Worm (Caenorhabditis elegans) whole organism, young adult: ENCODE results near the gene mrps-23.

Experiments used
- C17E4.6 ChIP-seq: fragments of 200-800 bp; sonication (Bioruptor generic); IDR thresholded peaks from 2 replicates; pipeline ENCODE4 v1.3.6; 2022; ENCODE audit warnings: missing genetic modification reagents, missing genetic modification characterization, missing compliant biosample characterization
- D2030.7 ChIP-seq: fragments of 200-800 bp; sonication (Bioruptor generic); IDR thresholded peaks from 2 replicates; pipeline ENCODE4 v1.3.6; 2022; ENCODE audit warnings: missing genetic modification reagents, missing genetic modification characterization, missing compliant biosample characterization
- F39B2.1 ChIP-seq: fragments of 200-800 bp; sonication (Bioruptor generic); IDR thresholded peaks from 2 replicates; pipeline ENCODE4 v1.3.6; 2022; ENCODE audit warnings: missing genetic modification reagents, missing genetic modification characterization, missing compliant biosample characterization
- F49E8.2 ChIP-seq: sonication (generic microtip); optimal IDR thresholded peaks from 3 replicates; lab custom pipeline; 2017; ENCODE audit warnings: missing genetic modification characterization, mild to moderate bottlenecking, missing compliant biosample characterization, antibody characterized with exemption, moderate library complexity; ENCODE audit not compliant: insufficient read depth
- F52B5.7 ChIP-seq: sonication (generic microtip); optimal IDR thresholded peaks from 2 replicates; lab custom pipeline; 2016; ENCODE audit warnings: mild to moderate bottlenecking, missing genetic modification characterization, missing compliant biosample characterization
- F55B11.4 ChIP-seq: sonication (generic microtip); optimal IDR thresholded peaks from 2 replicates; lab custom pipeline; 2016; ENCODE audit warnings: missing compliant biosample characterization, missing genetic modification characterization, borderline replicate concordance; ENCODE audit not compliant: insufficient read depth
- F57C9.4 ChIP-seq: sonication (generic microtip); optimal IDR thresholded peaks from 2 replicates; lab custom pipeline; 2017; ENCODE audit warnings: mild to moderate bottlenecking, missing genetic modification characterization, missing compliant biosample characterization
- Y56A3A.18 ChIP-seq: fragments of 200-800 bp; sonication (Bioruptor generic); IDR thresholded peaks from 2 replicates; pipeline ENCODE4 v1.3.6; 2022; ENCODE audit warnings: missing genetic modification reagents, missing genetic modification characterization, missing compliant biosample characterization
- Y79H2A.3 ChIP-seq: fragments of 200-800 bp; sonication (Bioruptor generic); conservative IDR thresholded peaks from 2 replicates; pipeline ENCODE4 v1.3.6; 2022; ENCODE audit warnings: missing genetic modification reagents, missing genetic modification characterization, missing compliant biosample characterization
- Y95B8A.8 ChIP-seq: fragments of 200-800 bp; sonication (Bioruptor generic); IDR thresholded peaks from 2 replicates; pipeline ENCODE4 v1.3.6; 2022; ENCODE audit warnings: missing genetic modification reagents, missing genetic modification characterization, missing compliant biosample characterization
- ZK185.1 ChIP-seq: sonication (generic microtip); optimal IDR thresholded peaks from 2 replicates; lab custom pipeline; 2016; ENCODE audit warnings: mild to moderate bottlenecking, missing genetic modification characterization, missing compliant biosample characterization; ENCODE audit not compliant: poor library complexity, severe bottlenecking
- aptf-2 ChIP-seq: fragments of 200-800 bp; sonication (Bioruptor generic); conservative IDR thresholded peaks from 2 replicates; pipeline ENCODE4 v1.3.6; 2022; ENCODE audit warnings: missing genetic modification reagents, missing genetic modification characterization, missing compliant biosample characterization
- aptf-3 ChIP-seq: fragments of 200-800 bp; sonication (Bioruptor generic); IDR thresholded peaks from 2 replicates; pipeline ENCODE4 v1.3.6; 2022; ENCODE audit warnings: missing genetic modification characterization, missing compliant biosample characterization
- attf-5 ChIP-seq: fragments of 200-800 bp; sonication (Bioruptor generic); optimal IDR thresholded peaks from 2 replicates; lab custom pipeline; 2018; ENCODE audit warnings: mild to moderate bottlenecking, missing genetic modification characterization, missing compliant biosample characterization
- attf-6 ChIP-seq: fragments of 200-800 bp; sonication (Bioruptor generic); IDR thresholded peaks from 2 replicates; pipeline ENCODE4 v1.3.6; 2022; ENCODE audit warnings: missing genetic modification reagents, missing genetic modification characterization, missing compliant biosample characterization
- bed-2 ChIP-seq: fragments of 200-800 bp; sonication (Bioruptor generic); IDR thresholded peaks from 2 replicates; pipeline ENCODE4 v1.3.6; 2022; ENCODE audit warnings: missing genetic modification reagents, missing genetic modification characterization, missing compliant biosample characterization
- cebp-2 ChIP-seq: fragments of 200-800 bp; sonication (Bioruptor generic); IDR thresholded peaks from 2 replicates; pipeline ENCODE4 v1.3.6; 2022; ENCODE audit warnings: missing genetic modification characterization, missing compliant biosample characterization
- ceh-27 ChIP-seq: fragments of 200-800 bp; sonication (Bioruptor generic); optimal IDR thresholded peaks from 2 replicates; lab custom pipeline; 2018; ENCODE audit warnings: mild to moderate bottlenecking, missing genetic modification characterization, moderate library complexity, missing compliant biosample characterization
- ceh-91 ChIP-seq: fragments of 200-800 bp; sonication (Bioruptor generic); IDR thresholded peaks from 2 replicates; pipeline ENCODE4 v1.3.6; 2022; ENCODE audit warnings: missing genetic modification reagents, missing genetic modification characterization, missing compliant biosample characterization
- dpff-1 ChIP-seq: sonication (generic microtip); optimal IDR thresholded peaks from 2 replicates; lab custom pipeline; 2017; ENCODE audit warnings: mild to moderate bottlenecking, missing genetic modification characterization, missing compliant biosample characterization
- dpl-1 ChIP-seq: fragments of 150-350 bp; optimal IDR thresholded peaks from 2 replicates; lab custom pipeline; 2014; ENCODE audit warnings: missing biosample characterization, missing genetic modification reagents, missing genetic modification characterization
- egl-18 ChIP-seq: fragments of 200-800 bp; sonication (Bioruptor generic); IDR thresholded peaks from 2 replicates; pipeline ENCODE4 v1.3.6; 2022; ENCODE audit warnings: missing genetic modification reagents, missing genetic modification characterization, missing compliant biosample characterization
- egl-44 ChIP-seq: fragments of 200-800 bp; sonication (Bioruptor generic); IDR thresholded peaks from 2 replicates; pipeline ENCODE4 v1.3.6; 2022; ENCODE audit warnings: missing genetic modification reagents, missing genetic modification characterization, missing compliant biosample characterization
- ekl-4 ChIP-seq: fragments of 200-800 bp; sonication (Bioruptor generic); IDR thresholded peaks from 2 replicates; pipeline ENCODE4 v1.3.6; 2022; ENCODE audit warnings: missing genetic modification reagents, missing genetic modification characterization, missing compliant biosample characterization
- fkh-3 ChIP-seq: sonication (generic microtip); optimal IDR thresholded peaks from 2 replicates; lab custom pipeline; 2016; ENCODE audit warnings: mild to moderate bottlenecking, missing genetic modification characterization, missing compliant biosample characterization
- hlh-12 ChIP-seq: sonication (generic microtip); optimal IDR thresholded peaks from 2 replicates; lab custom pipeline; 2016; ENCODE audit warnings: missing genetic modification characterization, missing compliant biosample characterization
- hmg-20 ChIP-seq: fragments of 200-800 bp; sonication (Bioruptor generic); IDR thresholded peaks from 2 replicates; pipeline ENCODE4 v1.3.6; 2022; ENCODE audit warnings: missing genetic modification reagents, missing genetic modification characterization, missing compliant biosample characterization
- hsf-1 ChIP-seq: fragments of 200-800 bp; sonication (Bioruptor generic); IDR thresholded peaks from 2 replicates; pipeline ENCODE4 v1.3.6; 2022; ENCODE audit warnings: missing genetic modification reagents, missing genetic modification characterization, missing compliant biosample characterization
- let-526 ChIP-seq: fragments of 200-800 bp; sonication (Bioruptor generic); IDR thresholded peaks from 2 replicates; pipeline ENCODE4 v1.3.6; 2022; ENCODE audit warnings: missing genetic modification reagents, missing genetic modification characterization, missing compliant biosample characterization
- madf-8 ChIP-seq: fragments of 200-800 bp; sonication (Bioruptor generic); conservative IDR thresholded peaks from 2 replicates; pipeline ENCODE4 v1.3.6; 2022; ENCODE audit warnings: missing genetic modification reagents, missing genetic modification characterization, missing compliant biosample characterization
- mxl-1 ChIP-seq: sonication (generic microtip); optimal IDR thresholded peaks from 2 replicates; lab custom pipeline; 2016; ENCODE audit warnings: missing genetic modification characterization, missing compliant biosample characterization
- nhr-90 ChIP-seq: sonication (generic microtip); optimal IDR thresholded peaks from 2 replicates; lab custom pipeline; 2016; ENCODE audit warnings: missing genotype, mild to moderate bottlenecking, missing genetic modification characterization, missing compliant biosample characterization
- rcor-1 ChIP-seq: fragments of 200-800 bp; sonication (Bioruptor generic); IDR thresholded peaks from 2 replicates; pipeline ENCODE4 v1.3.6; 2022; ENCODE audit warnings: missing genetic modification reagents, missing genetic modification characterization, missing compliant biosample characterization
- rec-8 ChIP-seq, 2 experiments: sonication (generic microtip); optimal IDR thresholded peaks; 2 replicates each; lab custom pipeline; 2016; ENCODE audit warnings: mild to moderate bottlenecking in 2 of 2, missing genetic modification characterization in 2 of 2, missing genetic modification reagents in 2 of 2, missing genotype in 2 of 2, missing biosample characterization in 1 of 2, missing compliant biosample characterization in 1 of 2, moderate library complexity in 1 of 2
- rpc-1 ChIP-seq, 2 experiments: fragments of 150-350 bp in 1 of 2; sonication (generic microtip) in 1 of 2; optimal IDR thresholded peaks; 2 replicates each; lab custom pipeline; 2014 to 2018; ENCODE audit warnings: missing biosample characterization in 1 of 2, missing genetic modification characterization in 1 of 2, missing genetic modification reagents in 1 of 2, missing genotype in 1 of 2
- snpc-1.3 ChIP-seq: sonication (generic microtip); optimal IDR thresholded peaks from 2 replicates; lab custom pipeline; 2017; ENCODE audit warnings: missing genetic modification characterization, mild to moderate bottlenecking, missing compliant biosample characterization, antibody characterized with exemption, moderate library complexity, missing genotype, missing genetic modification reagents; ENCODE audit not compliant: insufficient read depth
- snpc-3.4 ChIP-seq: sonication (generic microtip); optimal IDR thresholded peaks from 2 replicates; lab custom pipeline; 2017; ENCODE audit warnings: missing genetic modification characterization, mild to moderate bottlenecking, missing compliant biosample characterization, antibody characterized with exemption, moderate library complexity, missing genotype, missing genetic modification reagents
- snpc-4 ChIP-seq, 5 experiments: fragments of 150-350 bp in 1 of 5; sonication (generic microtip) in 4 of 5; optimal IDR thresholded peaks; 2 replicates each; lab custom pipeline; 2014 to 2018; ENCODE audit warnings: missing genetic modification characterization in 5 of 5, missing biosample characterization in 3 of 5, antibody characterized with exemption in 2 of 5, mild to moderate bottlenecking in 2 of 5, missing compliant biosample characterization in 2 of 5, missing genotype in 2 of 5, moderate library complexity in 2 of 5, missing genetic modification reagents in 1 of 5
- tbp1 ChIP-seq: fragments of 200-800 bp; sonication (Bioruptor generic); optimal IDR thresholded peaks from 2 replicates; lab custom pipeline; 2018; ENCODE audit warnings: mild to moderate bottlenecking, missing genetic modification characterization, missing compliant biosample characterization
- tbx-9 ChIP-seq: sonication (generic microtip); optimal IDR thresholded peaks from 2 replicates; lab custom pipeline; 2016; ENCODE audit warnings: borderline replicate concordance, missing genetic modification characterization, inconsistent platforms, missing compliant biosample characterization
- tlf-1 ChIP-seq: fragments of 200-800 bp; sonication (Bioruptor generic); optimal IDR thresholded peaks from 2 replicates; lab custom pipeline; 2018; ENCODE audit warnings: mild to moderate bottlenecking, missing genetic modification characterization, missing compliant biosample characterization
- xnd-1 ChIP-seq: sonication (generic microtip); optimal IDR thresholded peaks from 2 replicates; lab custom pipeline; 2016; ENCODE audit warnings: missing genotype, missing genetic modification reagents, missing genetic modification characterization, missing compliant biosample characterization
- zfh-2 ChIP-seq: fragments of 200-800 bp; sonication (Bioruptor generic); conservative IDR thresholded peaks from 2 replicates; pipeline ENCODE4 v1.3.6; 2022; ENCODE audit warnings: missing genetic modification reagents, missing genetic modification characterization, missing compliant biosample characterization
- ztf-22 ChIP-seq: fragments of 200-800 bp; sonication (Bioruptor generic); optimal IDR thresholded peaks from 2 replicates; lab custom pipeline; 2018; ENCODE audit warnings: mild to moderate bottlenecking, missing genetic modification characterization, moderate library complexity, missing compliant biosample characterization
- ztf-25 ChIP-seq: fragments of 200-800 bp; sonication (Bioruptor generic); IDR thresholded peaks from 2 replicates; pipeline ENCODE4 v1.3.6; 2022; ENCODE audit warnings: missing genetic modification reagents, missing genetic modification characterization, missing compliant biosample characterization
- ztf-3 ChIP-seq: fragments of 200-800 bp; sonication (Bioruptor generic); optimal IDR thresholded peaks from 2 replicates; lab custom pipeline; 2018; ENCODE audit warnings: mild to moderate bottlenecking, missing genetic modification characterization, missing compliant biosample characterization

Gene mrps-23

DNA sequence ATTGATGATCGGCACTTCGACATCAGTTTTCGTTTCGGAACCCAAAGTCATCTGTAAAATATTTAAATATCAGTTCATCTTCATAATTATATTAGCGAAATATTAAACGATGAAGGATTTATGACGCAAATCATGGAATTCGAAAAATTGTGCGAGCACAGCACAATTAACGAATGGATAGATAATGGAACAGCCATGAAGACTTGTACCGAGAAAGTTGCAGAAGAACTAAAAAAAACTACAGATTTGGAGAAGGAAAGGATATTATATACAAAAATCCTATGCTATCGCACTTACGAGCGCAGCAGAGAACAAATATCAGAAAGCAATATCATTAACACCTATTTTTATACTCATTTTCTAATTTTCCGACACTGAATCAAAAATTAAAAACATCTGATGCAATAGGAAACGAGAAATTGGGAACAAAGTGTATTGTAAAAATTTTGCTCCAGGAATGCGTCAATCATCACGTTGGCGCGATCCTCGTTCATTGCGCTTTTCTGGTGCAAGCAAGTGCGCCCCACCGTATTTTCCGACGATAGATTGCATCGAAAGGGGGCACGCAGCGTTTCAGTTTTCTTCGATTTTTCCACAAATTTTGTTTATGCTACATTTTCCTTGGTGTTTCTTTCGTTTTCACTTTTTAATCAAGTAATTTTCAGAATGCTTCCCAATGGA, 1.9 kb downstream of the mrps-23 start, which contains the start of the genes clu-1 and prp-40 (continued):
- peak; percentile 79 for TF ChIP-seq D2030.7 (GFP tag; lab: Robert Waterston, UW)
- no peak for TF ChIP-seq cebp-2 (GFP tag; lab: Robert Waterston, UW)
- TF ChIP-seq tbx-9 (tag; lab: Kevin White, UChicago): no peak
- peak; percentile 45 for TF ChIP-seq madf-8
- TF ChIP-seq bed-2 (GFP tag; lab: Robert Waterston, UW): no peak
- TF ChIP-seq zfh-2: no peak; the same call in 1 of the 2 replicates
- peak; percentile 76 for TF ChIP-seq snpc-1.3 (tag; lab: Kevin White, UChicago)
- TF ChIP-seq ceh-91 (GFP tag; lab: Robert Waterston, UW): peak; percentile 67
- no peak for TF ChIP-seq dpff-1 (tag; lab: Kevin White, UChicago)
- TF ChIP-seq ekl-4 (GFP tag; lab: Robert Waterston, UW): peak; percentile 85
- TF ChIP-seq ztf-22 (GFP tag; lab: Kevin White, UChicago): no peak
- TF ChIP-seq rec-8 (tag; optimal IDR thresholded peaks at IDR 0.05; lab: Kevin White, UChicago): no peak
- no peak for TF ChIP-seq Y56A3A.18
- TF ChIP-seq Y79H2A.3: no peak
- TF ChIP-seq tlf-1 (GFP tag; lab: Kevin White, UChicago): peak; percentile 69
- peak; percentile 39 for TF ChIP-seq dpl-1 (GFP tag; lab: Kevin White, UChicago)
- TF ChIP-seq hsf-1 (GFP tag; lab: Robert Waterston, UW): peak; percentile 35; the same call in 1 of the 2 replicates
- 0 out of 2 replicates have a peak, but pooled peaks have one; percentile 26 for TF ChIP-seq C17E4.6 (GFP tag; lab: Robert Waterston, UW)
- TF ChIP-seq snpc-3.4 (tag; lab: Kevin White, UChicago): no peak
- TF ChIP-seq attf-6: no peak
- TF ChIP-seq fkh-3 (tag; lab: Kevin White, UChicago): no peak
- no peak for TF ChIP-seq ztf-25 (GFP tag; lab: Robert Waterston, UW)
- TF ChIP-seq xnd-1 (tag; lab: Kevin White, UChicago): peak; percentile 24
- peak; percentile 64; the same call in 1 of the 2 replicates for TF ChIP-seq hmg-20 (GFP tag; lab: Robert Waterston, UW)
- no peak for TF ChIP-seq snpc-4 (GFP tag; optimal IDR thresholded peaks at IDR 0.05; lab: Kevin White, UChicago)
- TF ChIP-seq snpc-4 (tag; optimal IDR thresholded peaks at IDR 0.05; lab: Kevin White, UChicago): peak; percentile 64 to 77 (median 70)
- peak; percentile 69 for TF ChIP-seq ZK185.1 (tag; lab: Kevin White, UChicago)
- no peak for TF ChIP-seq aptf-2 (GFP tag; lab: Robert Waterston, UW)
- TF ChIP-seq ztf-3: no peak
- TF ChIP-seq egl-18 (GFP tag; lab: Robert Waterston, UW): no peak
- TF ChIP-seq mxl-1 (tag; lab: Kevin White, UChicago): no peak
- TF ChIP-seq F39B2.1 (GFP tag; lab: Robert Waterston, UW): no peak
- no peak for TF ChIP-seq rpc-1 (optimal IDR thresholded peaks at IDR 0.05; lab: Kevin White, UChicago)
- TF ChIP-seq rpc-1 (tag; optimal IDR thresholded peaks at IDR 0.05; lab: Kevin White, UChicago): no peak
- TF ChIP-seq hlh-12 (tag; lab: Kevin White, UChicago): no peak
- no peak for TF ChIP-seq aptf-3 (GFP tag; lab: Robert Waterston, UW)
- TF ChIP-seq F55B11.4 (tag; lab: Kevin White, UChicago): no peak
- peak; percentile 70 for TF ChIP-seq rcor-1 (GFP tag; lab: Robert Waterston, UW)
- no peak for TF ChIP-seq F57C9.4 (tag; lab: Kevin White, UChicago)
- no peak for TF ChIP-seq egl-44 (GFP tag; lab: Robert Waterston, UW)
- TF ChIP-seq let-526 (GFP tag; lab: Robert Waterston, UW): no peak
- no peak for TF ChIP-seq nhr-90 (tag; lab: Kevin White, UChicago)
- TF ChIP-seq attf-5 (GFP tag; lab: Kevin White, UChicago): peak; percentile 94
- peak; percentile 32 for TF ChIP-seq F49E8.2 (tag; lab: Kevin White, UChicago)
- no peak for TF ChIP-seq Y95B8A.8
- no peak for TF ChIP-seq F52B5.7 (tag; lab: Kevin White, UChicago)
- TF ChIP-seq tbp1 (GFP tag; lab: Kevin White, UChicago): peak; percentile 58
- peak; percentile 85 for TF ChIP-seq ceh-27 (GFP tag; lab: Kevin White, UChicago)
